Worm (Caenorhabditis elegans): ENCODE data around the gene R02D5.4.

R02D5.4 gene

ce11 chrV:14439236-14439635, 45.2 kb downstream of the R02D5.4 start:
- TF ChIP-seq alr-1 (tag; optimal IDR thresholded peaks at IDR 0.05): no peak
- no peak for TF ChIP-seq blmp-1 (tag; optimal IDR thresholded peaks at IDR 0.05; ENCODE audit: insufficient read depth)
- no peak for TF ChIP-seq lsy-2 (tag; optimal IDR thresholded peaks at IDR 0.05)
- no peak for TF ChIP-seq lin-11 (tag; optimal IDR thresholded peaks at IDR 0.05)
- no peak for TF ChIP-seq snpc-4 (tag; optimal IDR thresholded peaks at IDR 0.05)
- TF ChIP-seq ama-1 (optimal IDR thresholded peaks at IDR 0.05): no peak
- TF ChIP-seq sma-9 (GFP tag; optimal IDR thresholded peaks at IDR 0.05): no peak
- no peak for TF ChIP-seq sma-9 (tag; optimal IDR thresholded peaks at IDR 0.05)
- no peak for TF ChIP-seq zag-1 (tag; optimal IDR thresholded peaks at IDR 0.05)
- TF ChIP-seq F13H6.1 (tag; optimal IDR thresholded peaks at IDR 0.05): no peak
- no peak for TF ChIP-seq unc-62 (GFP tag; optimal IDR thresholded peaks at IDR 0.05)
- no peak for TF ChIP-seq unc-55 (GFP tag; optimal IDR thresholded peaks at IDR 0.05)
- TF ChIP-seq nhr-6 (tag; optimal IDR thresholded peaks at IDR 0.05): no peak
- TF ChIP-seq mdl-1 (tag; optimal IDR thresholded peaks at IDR 0.05): no peak
- no peak for TF ChIP-seq lin-13 (GFP tag; optimal IDR thresholded peaks at IDR 0.05)

DNA sequence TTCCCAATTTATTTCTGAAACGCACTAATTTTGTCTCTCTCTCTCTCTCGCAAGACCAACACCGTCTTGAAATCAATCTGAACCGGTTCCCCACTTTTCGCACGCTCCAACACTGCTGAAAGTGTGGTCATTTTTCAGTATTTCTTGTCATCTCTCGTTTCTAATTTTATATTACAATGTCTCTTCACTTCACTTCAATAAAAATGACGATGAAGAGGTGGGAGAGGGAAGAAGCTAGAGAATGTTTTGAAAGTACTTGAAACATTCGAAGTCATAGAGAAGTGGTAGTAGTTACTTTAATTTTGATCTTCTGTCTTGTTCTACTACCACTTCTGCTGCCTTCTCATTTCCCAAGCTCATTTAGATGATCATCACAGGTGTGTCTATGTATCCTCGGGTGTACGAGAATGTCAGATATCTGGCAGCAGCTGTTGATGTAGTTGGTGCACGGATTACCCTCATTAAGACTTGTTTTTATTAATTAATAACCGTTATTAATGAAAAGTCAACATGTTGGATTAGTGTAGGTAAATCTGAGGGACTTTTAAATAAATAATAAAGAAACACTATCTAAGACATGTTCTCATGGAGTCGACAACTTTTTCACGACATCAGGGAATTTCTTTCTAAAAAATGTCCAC, 46.3 kb downstream of the R02D5.4 start:
- TF ChIP-seq aly-2 (tag; optimal IDR thresholded peaks at IDR 0.05): no peak

- no peak for TF ChIP-seq zag-1 (tag; optimal IDR thresholded peaks at IDR 0.05)
- TF ChIP-seq nhr-129 (tag; optimal IDR thresholded peaks at IDR 0.05): no peak
- TF ChIP-seq lin-13 (GFP tag; optimal IDR thresholded peaks at IDR 0.05): no peak
- no peak for TF ChIP-seq blmp-1 (tag; optimal IDR thresholded peaks at IDR 0.05; ENCODE audit: insufficient read depth)
- no peak for TF ChIP-seq R02D3.7 (tag; optimal IDR thresholded peaks at IDR 0.05)
- TF ChIP-seq ztf-11 (tag; optimal IDR thresholded peaks at IDR 0.05): no peak
- no peak for TF ChIP-seq nhr-21 (tag; optimal IDR thresholded peaks at IDR 0.05)
Measured at ce11 chrV:14437355-14437754, 47.1 kb downstream of the R02D5.4 start.

DNA sequence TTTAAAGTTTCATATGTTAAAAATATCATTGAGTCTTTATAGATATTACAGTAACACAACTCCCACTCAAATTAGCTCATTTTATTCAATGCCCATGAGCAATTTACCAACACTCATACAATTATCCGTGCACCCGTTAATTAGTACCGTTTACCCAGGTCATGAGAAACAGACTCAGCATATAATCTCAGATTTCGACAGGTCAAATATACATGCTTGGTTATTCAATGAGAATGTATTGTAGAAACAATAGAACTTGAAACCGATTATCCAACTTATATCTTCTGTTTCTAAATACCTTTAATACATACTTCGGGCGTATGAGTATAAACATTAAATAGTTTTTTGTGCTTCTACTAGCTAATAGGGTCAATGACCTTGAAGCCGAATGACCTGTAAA, 48.3 kb downstream of the R02D5.4 start:
- TF ChIP-seq elt-1 (tag; optimal IDR thresholded peaks at IDR 0.05) (no peak), mbf-1 (tag; optimal IDR thresholded peaks at IDR 0.05) (no peak), ceh-82 (tag; optimal IDR thresholded peaks at IDR 0.05) (no peak), ztf-11 (tag; optimal IDR thresholded peaks at IDR 0.05) (no peak), nhr-12 (tag; optimal IDR thresholded peaks at IDR 0.05) (no peak), skn-1 (tag; optimal IDR thresholded peaks at IDR 0.05) (no peak)

All from whole organism, L2 larva.